Worm (Caenorhabditis elegans): ENCODE results near the gene clec-28.

ce11 chrV:16899355-16899754, 33.9 kb downstream of the clec-28 start, which contains the start of gene fbxa-45:
- TF ChIP-seq egl-43 (GFP tag; IDR thresholded peaks at IDR 0.05): no peak
- no peak for TF ChIP-seq nhr-25 (tag; optimal IDR thresholded peaks at IDR 0.05; ENCODE audit: borderline replicate concordance, insufficient read depth)
- no peak for TF ChIP-seq nhr-77 (tag; optimal IDR thresholded peaks at IDR 0.05)
- TF ChIP-seq nhr-6 (tag; optimal IDR thresholded peaks at IDR 0.05): no peak
- TF ChIP-seq aly-2 (tag; optimal IDR thresholded peaks at IDR 0.05): no peak
- TF ChIP-seq pqm-1 (tag; optimal IDR thresholded peaks at IDR 0.05): no peak
- no peak for TF ChIP-seq unc-62 (GFP tag; optimal IDR thresholded peaks at IDR 0.05 in 1 of 2)
- TF ChIP-seq unc-62 (tag; optimal IDR thresholded peaks at IDR 0.05): no peak

Measured in whole organism, L4 larva.